Worm (Caenorhabditis elegans): ENCODE results near the gene ftt-2.
A peak's percentile ranks its signal among the peaks of the same experiment; 100 is the strongest.

Gene ftt-2

DNA sequence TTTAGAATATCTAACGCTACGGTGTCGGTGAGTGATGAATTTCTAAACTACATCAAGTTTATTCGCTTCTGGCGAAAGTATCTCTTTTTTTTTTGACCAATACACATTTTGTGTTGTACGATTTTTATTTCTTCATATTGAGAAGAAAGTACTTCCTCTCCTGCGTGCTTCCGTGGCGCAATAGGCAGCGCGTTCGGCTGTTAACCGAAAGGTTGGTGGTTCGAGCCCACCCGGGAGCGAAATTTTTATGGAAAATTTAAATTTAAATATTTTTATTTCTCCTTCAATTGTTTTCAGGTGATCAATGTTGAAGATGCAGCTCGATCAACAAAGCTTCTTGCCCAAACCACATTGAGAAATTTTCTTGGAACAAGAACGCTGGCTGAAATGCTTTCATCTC, 40.3 kb upstream of the ftt-2 start (continued):
- TF ChIP-seq Y5F2A.4 (GFP tag; optimal IDR thresholded peaks at IDR 0.05) (no peak), nhr-25 (tag; optimal IDR thresholded peaks at IDR 0.05; ENCODE audit: borderline replicate concordance, insufficient read depth) (peak; percentile 26), spr-3 (GFP tag; optimal IDR thresholded peaks at IDR 0.05) (peak; percentile 51), madf-9 (GFP tag; conservative IDR thresholded peaks at IDR 0.05) (peak; percentile 62; the same call in 1 of the 2 replicates), aha-1 (tag) (no peak), dmd-9 (GFP tag; IDR thresholded peaks at IDR 0.05) (no peak), daf-19 (GFP tag; conservative IDR thresholded peaks at IDR 0.05) (peak; percentile 44; the same call in 1 of the 2 replicates), F44E2.7 (GFP tag; IDR thresholded peaks at IDR 0.05) (no peak), lir-3 (tag; optimal IDR thresholded peaks at IDR 0.05) (peak; percentile 56), lim-7 (GFP tag; IDR thresholded peaks at IDR 0.05) (peak; percentile 87), nhr-76 (tag; optimal IDR thresholded peaks at IDR 0.05) (no peak), ceh-28 (tag; optimal IDR thresholded peaks at IDR 0.05) (no peak), vab-7 (GFP tag; IDR thresholded peaks at IDR 0.05) (peak; percentile 72), dve-1 (tag; optimal IDR thresholded peaks at IDR 0.05; ENCODE audit: insufficient read depth) (peak; percentile 31), nhr-77 (tag; optimal IDR thresholded peaks at IDR 0.05) (no peak), ZK546.5 (tag; optimal IDR thresholded peaks at IDR 0.05) (no peak), T26A8.4 (GFP tag; IDR thresholded peaks at IDR 0.05) (peak; percentile 80), zfp-2 (tag; optimal IDR thresholded peaks at IDR 0.05) (no peak), unc-62 (GFP tag; optimal IDR thresholded peaks at IDR 0.05 in 1 of 2) (no peak), unc-62 (tag; optimal IDR thresholded peaks at IDR 0.05) (no peak), duxl-1 (tag; optimal IDR thresholded peaks at IDR 0.05; ENCODE audit: poor library complexity) (peak; percentile 43), dmd-6 (GFP tag; IDR thresholded peaks at IDR 0.05) (0 out of 2 replicates have a peak, but pooled peaks have one; percentile 38), zag-1 (tag; optimal IDR thresholded peaks at IDR 0.05) (no peak), daf-12 (tag; optimal IDR thresholded peaks at IDR 0.05) (no peak), lin-1 (GFP tag; IDR thresholded peaks at IDR 0.05) (0 out of 2 replicates have a peak, but pooled peaks have one; percentile 45), nhr-10 (tag; optimal IDR thresholded peaks at IDR 0.05) (no peak), attf-4 (tag; optimal IDR thresholded peaks at IDR 0.05) (no peak), fkh-10 (GFP tag; optimal IDR thresholded peaks at IDR 0.05) (no peak), tag-97 (GFP tag; IDR thresholded peaks at IDR 0.05) (no peak), lsy-2 (tag; optimal IDR thresholded peaks at IDR 0.05) (no peak), hlh-11 (tag; optimal IDR thresholded peaks at IDR 0.05) (peak; percentile 41), ceh-20 (GFP tag; IDR thresholded peaks at IDR 0.05) (peak; percentile 54; the same call in 1 of the 2 replicates), nhr-237 (tag; optimal IDR thresholded peaks at IDR 0.05) (no peak), nhr-111 (GFP tag; optimal IDR thresholded peaks at IDR 0.05) (no peak), ZK337.2 (GFP tag; IDR thresholded peaks at IDR 0.05) (0 out of 2 replicates have a peak, but pooled peaks have one; percentile 29), ceh-32 (tag; optimal IDR thresholded peaks at IDR 0.05; ENCODE audit: poor library complexity) (no peak), Y75B8A.6 (GFP tag; IDR thresholded peaks at IDR 0.05) (no peak), R02D3.7 (tag; optimal IDR thresholded peaks at IDR 0.05) (no peak), rbr-2 (tag; optimal IDR thresholded peaks at IDR 0.05) (peak; percentile 33), nhr-41 (GFP tag; IDR thresholded peaks at IDR 0.05) (no peak), arid-1 (GFP tag; conservative IDR thresholded peaks at IDR 0.05) (peak; percentile 76), F49E8.2 (tag; optimal IDR thresholded peaks at IDR 0.05; ENCODE audit: borderline replicate concordance) (no peak), ceh-44 (GFP tag; IDR thresholded peaks at IDR 0.05) (0 out of 2 replicates have a peak, but pooled peaks have one; percentile 37), Y48G9A.11 (GFP tag; IDR thresholded peaks at IDR 0.05) (peak; percentile 60; the same call in 1 of the 2 replicates), unc-130 (GFP tag; optimal IDR thresholded peaks at IDR 0.05) (no peak), lin-38 (GFP tag; IDR thresholded peaks at IDR 0.05) (peak; percentile 78), nhr-11 (tag; optimal IDR thresholded peaks at IDR 0.05) (no peak), F37D6.2 (tag; optimal IDR thresholded peaks at IDR 0.05) (no peak), ceh-82 (tag; optimal IDR thresholded peaks at IDR 0.05) (no peak), skn-1 (tag; optimal IDR thresholded peaks at IDR 0.05) (no peak), sdz-12 (GFP tag; optimal IDR thresholded peaks at IDR 0.05) (peak; percentile 24), nhr-42 (GFP tag; IDR thresholded peaks at IDR 0.05) (0 out of 2 replicates have a peak, but pooled peaks have one; percentile 39)

All from whole organism, L4 larva.